Worm (Caenorhabditis elegans) whole organism, late embryonic: ENCODE results near the gene C25E10.13.

ENCODE experiments used
- F13H6.1 ChIP-seq: sonication (generic microtip); optimal IDR thresholded peaks from 2 replicates; lab custom pipeline; 2016; ENCODE audit warnings: missing genetic modification characterization, missing compliant biosample characterization
- K02D7.2 ChIP-seq: sonication (generic microtip); optimal IDR thresholded peaks from 2 replicates; lab custom pipeline; 2017; ENCODE audit warnings: mild to moderate bottlenecking, missing genetic modification characterization, missing compliant biosample characterization
- K09A11.1 ChIP-seq: sonication (generic microtip); optimal IDR thresholded peaks from 2 replicates; lab custom pipeline; 2017; ENCODE audit warnings: antibody characterized with exemption, mild to moderate bottlenecking, missing genetic modification characterization, missing compliant biosample characterization; ENCODE audit not compliant: insufficient read depth
- T23F11.4 ChIP-seq: fragments of 200-800 bp; sonication (Bioruptor generic); optimal IDR thresholded peaks from 2 replicates; lab custom pipeline; 2018; ENCODE audit warnings: mild to moderate bottlenecking, missing genetic modification characterization, missing compliant biosample characterization
- ceh-19 ChIP-seq: fragments of 200-800 bp; sonication (Bioruptor generic); optimal IDR thresholded peaks from 2 replicates; lab custom pipeline; 2018; ENCODE audit warnings: mild to moderate bottlenecking, missing genetic modification characterization, missing compliant biosample characterization
- ceh-24 ChIP-seq: sonication (generic microtip); optimal IDR thresholded peaks from 2 replicates; lab custom pipeline; 2016; ENCODE audit warnings: mild to moderate bottlenecking, missing genetic modification characterization, missing compliant biosample characterization
- ceh-30 ChIP-seq: fragments of 150-350 bp; optimal IDR thresholded peaks from 2 replicates; lab custom pipeline; 2014; ENCODE audit warnings: missing biosample characterization, missing genetic modification characterization
- ceh-48 ChIP-seq: sonication (generic microtip); optimal IDR thresholded peaks from 2 replicates; lab custom pipeline; 2016; ENCODE audit warnings: missing genetic modification characterization, inconsistent platforms, missing compliant biosample characterization
- ceh-9 ChIP-seq: sonication (generic microtip); optimal IDR thresholded peaks from 2 replicates; lab custom pipeline; 2016; ENCODE audit warnings: mild to moderate bottlenecking, missing genetic modification characterization, inconsistent platforms, missing compliant biosample characterization
- dmd-4 ChIP-seq: sonication (generic microtip); optimal IDR thresholded peaks from 2 replicates; lab custom pipeline; 2016; ENCODE audit warnings: borderline replicate concordance, missing genetic modification characterization, missing compliant biosample characterization
- dve-1 ChIP-seq: sonication (generic microtip); optimal IDR thresholded peaks from 2 replicates; lab custom pipeline; 2017; ENCODE audit warnings: antibody characterized with exemption, mild to moderate bottlenecking, missing genetic modification characterization, missing compliant biosample characterization
- elt-2 ChIP-seq: sonication (generic microtip); optimal IDR thresholded peaks from 2 replicates; lab custom pipeline; 2016; ENCODE audit warnings: missing genetic modification reagents, missing genetic modification characterization, missing compliant biosample characterization
- elt-4 ChIP-seq: sonication (generic microtip); optimal IDR thresholded peaks from 2 replicates; lab custom pipeline; 2016; ENCODE audit warnings: missing genetic modification characterization, missing compliant biosample characterization
- eyg-1 ChIP-seq: sonication (generic microtip); optimal IDR thresholded peaks from 2 replicates; lab custom pipeline; 2016; ENCODE audit warnings: missing genotype, missing genetic modification characterization, missing compliant biosample characterization
- fkh-10 ChIP-seq: fragments of 150-350 bp; optimal IDR thresholded peaks from 2 replicates; lab custom pipeline; 2014; ENCODE audit warnings: missing biosample characterization, missing genetic modification reagents, missing genetic modification characterization
- fkh-6 ChIP-seq: sonication (generic microtip); optimal IDR thresholded peaks from 2 replicates; lab custom pipeline; 2016; ENCODE audit warnings: missing genetic modification characterization, missing compliant biosample characterization
- gmeb-2 ChIP-seq: sonication (generic microtip); optimal IDR thresholded peaks from 2 replicates; lab custom pipeline; 2016; ENCODE audit warnings: missing genetic modification characterization, inconsistent platforms, missing compliant biosample characterization
- hlh-15 ChIP-seq: sonication (generic microtip); optimal IDR thresholded peaks from 2 replicates; lab custom pipeline; 2016; ENCODE audit warnings: missing genetic modification characterization, missing compliant biosample characterization
- hlh-6 ChIP-seq: sonication (generic microtip); optimal IDR thresholded peaks from 2 replicates; lab custom pipeline; 2016; ENCODE audit warnings: missing genotype, missing genetic modification characterization, missing compliant biosample characterization
- lim-6 ChIP-seq: sonication (generic microtip); optimal IDR thresholded peaks from 2 replicates; lab custom pipeline; 2016; ENCODE audit warnings: missing genetic modification characterization, missing compliant biosample characterization
- lin-11 ChIP-seq: fragments of 200-800 bp; sonication (Bioruptor generic); optimal IDR thresholded peaks from 2 replicates; lab custom pipeline; 2018; ENCODE audit warnings: mild to moderate bottlenecking, missing genetic modification characterization, missing compliant biosample characterization
- mec-3 ChIP-seq: sonication (generic microtip); optimal IDR thresholded peaks from 2 replicates; lab custom pipeline; 2016; ENCODE audit warnings: borderline replicate concordance, missing genetic modification characterization, missing compliant biosample characterization
- nhr-232 ChIP-seq: sonication (generic microtip); optimal IDR thresholded peaks from 2 replicates; lab custom pipeline; 2016; ENCODE audit warnings: missing genetic modification characterization, missing compliant biosample characterization
- odd-2 ChIP-seq: sonication (generic microtip); optimal IDR thresholded peaks from 2 replicates; lab custom pipeline; 2017; ENCODE audit warnings: antibody characterized with exemption, mild to moderate bottlenecking, missing genetic modification characterization, missing compliant biosample characterization
- pha-2 ChIP-seq: sonication (generic microtip); optimal IDR thresholded peaks from 2 replicates; lab custom pipeline; 2017; ENCODE audit warnings: mild to moderate bottlenecking, missing genetic modification characterization, missing compliant biosample characterization
- pha-4 ChIP-seq: fragments of 150-350 bp; optimal IDR thresholded peaks from 2 replicates; lab custom pipeline; 2018; ENCODE audit warnings: missing biosample characterization, missing genetic modification reagents, missing genetic modification characterization
- pqm-1 ChIP-seq: sonication (generic microtip); optimal IDR thresholded peaks from 2 replicates; lab custom pipeline; 2016; ENCODE audit warnings: missing genetic modification characterization, missing compliant biosample characterization
- pros-1 ChIP-seq: fragments of 150-350 bp; optimal IDR thresholded peaks from 2 replicates; lab custom pipeline; 2014; ENCODE audit warnings: missing biosample characterization, missing genetic modification reagents, missing genetic modification characterization
- sdc-2 ChIP-seq: sonication (generic microtip); optimal IDR thresholded peaks from 2 replicates; lab custom pipeline; 2016; ENCODE audit warnings: missing genotype, missing genetic modification characterization, missing compliant biosample characterization
- sox-2 ChIP-seq: fragments of 200-800 bp; sonication (Bioruptor generic); IDR thresholded peaks from 2 replicates; pipeline ENCODE4 v1.3.6; 2022; ENCODE audit warnings: missing genetic modification reagents, missing genetic modification characterization, missing compliant biosample characterization
- sox-4 ChIP-seq: sonication (generic microtip); optimal IDR thresholded peaks from 2 replicates; lab custom pipeline; 2017; ENCODE audit warnings: mild to moderate bottlenecking, missing genetic modification characterization, inconsistent platforms, missing compliant biosample characterization
- syd-9 ChIP-seq: sonication (generic microtip); optimal IDR thresholded peaks from 2 replicates; lab custom pipeline; 2016; ENCODE audit warnings: mild to moderate bottlenecking, missing genetic modification characterization, moderate library complexity, missing compliant biosample characterization
- ttx-3 ChIP-seq: sonication (generic microtip); optimal IDR thresholded peaks from 2 replicates; lab custom pipeline; 2016; ENCODE audit warnings: missing genetic modification reagents, missing genetic modification characterization, missing compliant biosample characterization
- unc-42 ChIP-seq: sonication (generic microtip); optimal IDR thresholded peaks from 2 replicates; lab custom pipeline; 2016; ENCODE audit warnings: missing genotype, missing genetic modification characterization, missing compliant biosample characterization
- unc-86 ChIP-seq: sonication (generic microtip); optimal IDR thresholded peaks from 2 replicates; lab custom pipeline; 2016; ENCODE audit warnings: missing genetic modification characterization, missing compliant biosample characterization
- ztf-16 ChIP-seq: sonication (generic microtip); optimal IDR thresholded peaks from 2 replicates; lab custom pipeline; 2017; ENCODE audit warnings: missing genetic modification characterization, missing compliant biosample characterization

The C25E10.13 gene

ce11 chrV:9059468-9059867 is at the start of gene C25E10.13, which contains the start of gene C25E10.16:
Gene C25E10.13 (plus strand): TSS chrV:9059723.
Gene C25E10.16 (minus strand): TSS chrV:9059568.
- no peak for TF ChIP-seq lin-11 (tag; lab: Kevin White, UChicago)
- TF ChIP-seq elt-4 (tag; lab: Kevin White, UChicago): no peak
- no peak for TF ChIP-seq odd-2 (tag; lab: Kevin White, UChicago)
- TF ChIP-seq hlh-6 (tag; lab: Kevin White, UChicago): no peak
- TF ChIP-seq elt-2 (tag; lab: Kevin White, UChicago): no peak
- no peak for TF ChIP-seq sox-2
- TF ChIP-seq, all 69 proteins: peak for 0

ce11 chrV:9013765-9014164 is 45.8 kb upstream of the C25E10.13 start, which contains the start of gene srh-201:
Gene srh-201 (minus strand): TSS chrV:9013865.
- TF ChIP-seq mec-3 (tag; lab: Kevin White, UChicago) (no peak), ceh-9 (no peak), eyg-1 (tag; lab: Kevin White, UChicago) (no peak), lin-11 (tag; lab: Kevin White, UChicago) (no peak), unc-42 (tag; lab: Kevin White, UChicago) (no peak), fkh-6 (tag; lab: Kevin White, UChicago) (no peak), pros-1 (no peak), gmeb-2 (tag; lab: Kevin White, UChicago) (no peak), sdc-2 (tag; lab: Kevin White, UChicago) (no peak), pha-2 (tag; lab: Kevin White, UChicago) (no peak), unc-86 (tag; lab: Kevin White, UChicago) (no peak), dmd-4 (tag; lab: Kevin White, UChicago) (no peak), hlh-15 (tag; lab: Kevin White, UChicago) (no peak), K09A11.1 (tag; lab: Kevin White, UChicago) (no peak), hlh-6 (tag; lab: Kevin White, UChicago) (no peak), fkh-10 (GFP tag; lab: Kevin White, UChicago) (no peak), K02D7.2 (no peak)

ce11 chrV:9015540-9015939 is 44.0 kb upstream of the C25E10.13 start, which contains the start of gene srt-18:
Gene srt-18 (minus strand): TSS chrV:9015640.
- TF ChIP-seq pha-4: no peak
- TF ChIP-seq ztf-16 (tag; lab: Kevin White, UChicago): no peak
- no peak for TF ChIP-seq K02D7.2
- TF ChIP-seq pqm-1 (tag; lab: Kevin White, UChicago): no peak
- no peak for TF ChIP-seq ceh-19 (GFP tag; lab: Kevin White, UChicago)
- no peak for TF ChIP-seq ceh-24
- TF ChIP-seq sox-4 (tag; lab: Kevin White, UChicago): no peak
- no peak for TF ChIP-seq ceh-48
- TF ChIP-seq nhr-232 (tag; lab: Kevin White, UChicago): no peak
- no peak for TF ChIP-seq ceh-30 (tag; lab: Kevin White, UChicago)
- TF ChIP-seq dve-1 (tag; lab: Kevin White, UChicago): no peak
- no peak for TF ChIP-seq syd-9 (tag; lab: Kevin White, UChicago)
- no peak for TF ChIP-seq ceh-9
- TF ChIP-seq mec-3 (tag; lab: Kevin White, UChicago): no peak
- TF ChIP-seq sox-2: no peak
- TF ChIP-seq ttx-3: no peak
- no peak for TF ChIP-seq hlh-15 (tag; lab: Kevin White, UChicago)
- no peak for TF ChIP-seq F13H6.1 (tag; lab: Kevin White, UChicago)

- TF ChIP-seq elt-4 (tag; lab: Kevin White, UChicago): no peak
- no peak for TF ChIP-seq hlh-15 (tag; lab: Kevin White, UChicago)
- no peak for TF ChIP-seq dmd-4 (tag; lab: Kevin White, UChicago)
- TF ChIP-seq lim-6 (tag; lab: Kevin White, UChicago): no peak
- TF ChIP-seq T23F11.4: no peak
- TF ChIP-seq, all 69 proteins: peak for 0
These were observed 43.0 kb upstream of the C25E10.13 start, which contains the start of gene oac-40 for ce11 chrV:9016479-9016878. Gene oac-40 (plus strand): TSS chrV:9016779.
